Worm (Caenorhabditis elegans): ENCODE measurements around the gene lin-42.

DNA sequence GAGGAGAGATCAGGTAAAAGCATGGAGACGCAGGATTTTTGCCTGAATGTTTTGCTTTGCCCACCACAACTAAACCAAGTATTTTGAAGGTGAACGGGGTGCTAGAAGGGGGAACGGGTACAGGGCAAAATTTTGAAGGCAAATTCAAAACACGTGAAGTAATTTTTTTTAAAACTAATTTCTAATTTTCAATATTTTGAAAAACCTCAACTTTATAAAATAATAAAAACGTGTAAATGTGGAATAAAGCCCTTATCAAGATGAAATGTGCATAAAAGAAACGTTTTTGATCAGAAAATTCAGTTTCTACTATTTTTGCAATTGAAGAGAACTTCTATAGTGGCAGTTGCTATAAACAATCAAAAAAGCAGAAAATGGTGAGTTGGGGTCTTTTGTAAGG lies 3.5 kb upstream of the lin-42 start, which contains the start of gene clec-119:
- TF ChIP-seq pqm-1 (tag; optimal IDR thresholded peaks at IDR 0.05) (no peak), alr-1 (tag; optimal IDR thresholded peaks at IDR 0.05; ENCODE audit: borderline replicate concordance) (no peak), ama-1 (optimal IDR thresholded peaks at IDR 0.05) (no peak), lin-15B (tag; optimal IDR thresholded peaks at IDR 0.05) (no peak), tbx-2 (tag; optimal IDR thresholded peaks at IDR 0.05) (no peak), nhr-237 (tag; optimal IDR thresholded peaks at IDR 0.05) (no peak), unc-30 (tag; optimal IDR thresholded peaks at IDR 0.05) (no peak), nhr-47 (tag; optimal IDR thresholded peaks at IDR 0.05) (no peak), lin-13 (GFP tag; optimal IDR thresholded peaks at IDR 0.05) (no peak), ztf-4 (tag; optimal IDR thresholded peaks at IDR 0.05) (no peak), lin-35 (GFP tag; optimal IDR thresholded peaks at IDR 0.05) (no peak), rnt-1 (tag; optimal IDR thresholded peaks at IDR 0.05) (no peak), fkh-8 (tag; optimal IDR thresholded peaks at IDR 0.05) (no peak), skn-1 (tag; optimal IDR thresholded peaks at IDR 0.05) (no peak)
